Worm (Caenorhabditis elegans): ENCODE measurements around the gene K05F1.6.
A peak's percentile ranks its signal among the peaks of the same experiment; 100 is the strongest.

The K05F1.6 gene

ce11 chrII:5774879-5775278 lies 7.4 kb upstream of the K05F1.6 start:
- no peak for TF ChIP-seq sem-4 (tag; optimal IDR thresholded peaks at IDR 0.05)
- no peak for TF ChIP-seq crh-2 (tag; optimal IDR thresholded peaks at IDR 0.05)
- no peak for TF ChIP-seq gmeb-1 (tag; optimal IDR thresholded peaks at IDR 0.05)
- no peak for TF ChIP-seq nhr-23 (tag; optimal IDR thresholded peaks at IDR 0.05)
- TF ChIP-seq nhr-11 (tag; optimal IDR thresholded peaks at IDR 0.05): no peak
- TF ChIP-seq ama-1 (optimal IDR thresholded peaks at IDR 0.05): no peak
- TF ChIP-seq C34F6.9 (tag; optimal IDR thresholded peaks at IDR 0.05): no peak
- no peak for TF ChIP-seq nhr-77 (tag; optimal IDR thresholded peaks at IDR 0.05)
- no peak for TF ChIP-seq ZK546.5 (tag; optimal IDR thresholded peaks at IDR 0.05)
- no peak for TF ChIP-seq lin-13 (GFP tag; optimal IDR thresholded peaks at IDR 0.05)
- no peak for TF ChIP-seq elt-1 (tag; optimal IDR thresholded peaks at IDR 0.05)

- TF ChIP-seq elt-3 (tag; optimal IDR thresholded peaks at IDR 0.05) (no peak), aly-2 (tag; optimal IDR thresholded peaks at IDR 0.05) (no peak), dmd-4 (tag; optimal IDR thresholded peaks at IDR 0.05) (no peak), alr-1 (tag; optimal IDR thresholded peaks at IDR 0.05) (no peak), blmp-1 (tag; optimal IDR thresholded peaks at IDR 0.05; ENCODE audit: insufficient read depth) (no peak), nhr-237 (tag; optimal IDR thresholded peaks at IDR 0.05) (no peak), ztf-1 (GFP tag; conservative IDR thresholded peaks at IDR 0.05) (no peak), unc-39 (tag; optimal IDR thresholded peaks at IDR 0.05) (no peak), nhr-21 (tag; optimal IDR thresholded peaks at IDR 0.05) (no peak), lin-39 (tag; optimal IDR thresholded peaks at IDR 0.05) (no peak), zag-1 (tag; optimal IDR thresholded peaks at IDR 0.05) (no peak), ztf-11 (tag; optimal IDR thresholded peaks at IDR 0.05) (no peak), sma-9 (GFP tag; optimal IDR thresholded peaks at IDR 0.05) (no peak), sma-9 (tag; optimal IDR thresholded peaks at IDR 0.05) (no peak), R02D3.7 (tag; optimal IDR thresholded peaks at IDR 0.05) (no peak), lsy-2 (tag; optimal IDR thresholded peaks at IDR 0.05) (no peak), C34F6.9 (tag; optimal IDR thresholded peaks at IDR 0.05) (no peak), nhr-77 (tag; optimal IDR thresholded peaks at IDR 0.05) (no peak), snpc-4 (tag; optimal IDR thresholded peaks at IDR 0.05) (no peak), ztf-4 (tag; optimal IDR thresholded peaks at IDR 0.05) (no peak)
Observed at ce11 chrII:5777372-5777771, 4.9 kb upstream of the K05F1.6 start.

ce11 chrII:5779866-5780265 lies 2.5 kb upstream of the K05F1.6 start:
- TF ChIP-seq nhr-23 (tag; optimal IDR thresholded peaks at IDR 0.05): no peak
- no peak for TF ChIP-seq mdl-1 (tag; optimal IDR thresholded peaks at IDR 0.05)
- TF ChIP-seq mab-5 (tag; optimal IDR thresholded peaks at IDR 0.05): no peak
- peak; percentile 60 for TF ChIP-seq unc-55 (GFP tag; optimal IDR thresholded peaks at IDR 0.05)
- no peak for TF ChIP-seq crh-2 (tag; optimal IDR thresholded peaks at IDR 0.05)
- no peak for TF ChIP-seq unc-39 (tag; optimal IDR thresholded peaks at IDR 0.05)
- peak; percentile 48 for TF ChIP-seq F13H6.1 (tag; optimal IDR thresholded peaks at IDR 0.05)
- no peak for TF ChIP-seq snpc-4 (tag; optimal IDR thresholded peaks at IDR 0.05)
- TF ChIP-seq fos-1 (tag; optimal IDR thresholded peaks at IDR 0.05): peak; percentile 1
- peak; percentile 57 for TF ChIP-seq C34F6.9 (tag; optimal IDR thresholded peaks at IDR 0.05)
- peak; percentile 31 for TF ChIP-seq sma-9 (GFP tag; optimal IDR thresholded peaks at IDR 0.05)
- no peak for TF ChIP-seq sma-9 (tag; optimal IDR thresholded peaks at IDR 0.05)
- no peak for TF ChIP-seq nhr-11 (tag; optimal IDR thresholded peaks at IDR 0.05)
- TF ChIP-seq nhr-12 (tag; optimal IDR thresholded peaks at IDR 0.05): no peak
- TF ChIP-seq blmp-1 (tag; optimal IDR thresholded peaks at IDR 0.05; ENCODE audit: insufficient read depth): no peak
- TF ChIP-seq nhr-129 (tag; optimal IDR thresholded peaks at IDR 0.05): peak; percentile 56
- peak in 1 of 2 experiments; percentile 50 for TF ChIP-seq lsy-2 (tag; optimal IDR thresholded peaks at IDR 0.05)
- peak; percentile 74 for TF ChIP-seq zag-1 (tag; optimal IDR thresholded peaks at IDR 0.05)

ce11 chrII:5785504-5785903 lies 3.2 kb downstream of the K05F1.6 start:
- no peak for TF ChIP-seq aly-2 (tag; optimal IDR thresholded peaks at IDR 0.05)
- TF ChIP-seq snpc-4 (tag; optimal IDR thresholded peaks at IDR 0.05): no peak
- no peak for TF ChIP-seq dmd-4 (tag; optimal IDR thresholded peaks at IDR 0.05)
- no peak for TF ChIP-seq ceh-82 (tag; optimal IDR thresholded peaks at IDR 0.05)
- no peak for TF ChIP-seq nhr-129 (tag; optimal IDR thresholded peaks at IDR 0.05)

ce11 chrII:5788815-5789214 lies 6.5 kb downstream of the K05F1.6 start, which contains the start of gene K05F1.13:
K05F1.13 (plus strand) TSS chrII:5789115.
- no peak for TF ChIP-seq peb-1 (tag; optimal IDR thresholded peaks at IDR 0.05)
- TF ChIP-seq skn-1 (tag; optimal IDR thresholded peaks at IDR 0.05): no peak
- no peak for TF ChIP-seq gmeb-1 (tag; optimal IDR thresholded peaks at IDR 0.05)
- no peak for TF ChIP-seq nhr-21 (tag; optimal IDR thresholded peaks at IDR 0.05)
- no peak for TF ChIP-seq ztf-4 (tag; optimal IDR thresholded peaks at IDR 0.05)
- no peak for TF ChIP-seq snpc-4 (tag; optimal IDR thresholded peaks at IDR 0.05)
- TF ChIP-seq elt-3 (tag; optimal IDR thresholded peaks at IDR 0.05): no peak
